Worm (Caenorhabditis elegans) whole organism, early embryonic: Measurements from ENCODE around the gene srr-6.

ENCODE experiments used
- ama-1 ChIP-seq: fragments of 150-350 bp; optimal IDR thresholded peaks from 2 replicates; lab custom pipeline; 2014
- ceh-13 ChIP-seq: fragments of 200-800 bp; sonication (Bioruptor generic); optimal IDR thresholded peaks from 2 replicates; lab custom pipeline; 2018; ENCODE audit warnings: mild to moderate bottlenecking, missing genetic modification characterization, missing compliant biosample characterization
- ceh-36 ChIP-seq: sonication (generic microtip); optimal IDR thresholded peaks from 2 replicates; lab custom pipeline; 2016; ENCODE audit warnings: missing genetic modification characterization, inconsistent platforms, missing compliant biosample characterization
- ets-7 ChIP-seq: sonication (generic microtip); optimal IDR thresholded peaks from 2 replicates; lab custom pipeline; 2016; ENCODE audit warnings: missing genotype, missing genetic modification characterization, missing compliant biosample characterization
- flt-1 ChIP-seq: fragments of 200-800 bp; sonication (Bioruptor generic); IDR thresholded peaks from 2 replicates; pipeline ENCODE4 v1.3.6; 2022; ENCODE audit warnings: missing genetic modification characterization, missing compliant biosample characterization
- hmbx-1 ChIP-seq: sonication (generic microtip); optimal IDR thresholded peaks from 2 replicates; lab custom pipeline; 2016; ENCODE audit warnings: mild to moderate bottlenecking, missing genetic modification characterization, missing compliant biosample characterization
- hmg-4 ChIP-seq: fragments of 200-800 bp; sonication (Bioruptor generic); optimal IDR thresholded peaks from 2 replicates; lab custom pipeline; 2018; ENCODE audit warnings: mild to moderate bottlenecking, missing genetic modification characterization, missing compliant biosample characterization
- sea-1 ChIP-seq: fragments of 200-800 bp; sonication (Bioruptor generic); conservative IDR thresholded peaks from 2 replicates; pipeline ENCODE4 v1.3.6; 2022; ENCODE audit warnings: missing genetic modification characterization, missing compliant biosample characterization
- tbx-37 ChIP-seq: fragments of 200-800 bp; sonication (Bioruptor generic); conservative IDR thresholded peaks from 2 replicates; pipeline ENCODE4 v1.3.6; 2022; ENCODE audit warnings: missing genetic modification reagents, missing genetic modification characterization, missing compliant biosample characterization
- tra-4 ChIP-seq: sonication (generic microtip); optimal IDR thresholded peaks from 2 replicates; lab custom pipeline; 2017; ENCODE audit warnings: missing genetic modification characterization, missing compliant biosample characterization

DNA sequence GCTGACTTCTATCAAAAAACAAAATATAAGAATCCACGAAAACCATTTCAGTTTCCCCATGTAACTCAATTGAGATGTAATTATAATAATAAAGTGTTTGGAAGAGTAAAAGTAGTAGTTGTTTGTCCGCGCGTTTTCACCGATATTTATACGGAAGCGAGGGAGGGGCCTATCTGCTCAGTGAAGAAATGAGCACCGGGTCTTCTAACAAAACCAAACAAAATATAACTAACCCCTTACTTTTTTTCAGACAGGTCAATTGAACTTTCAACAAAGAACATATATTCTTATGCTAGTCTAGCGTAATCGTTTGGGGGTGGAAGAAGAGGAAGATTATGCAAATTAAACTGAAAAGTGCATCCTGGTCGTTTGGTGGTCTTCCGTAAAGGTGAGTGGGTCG is 17.4 kb upstream of the srr-6 start, which contains the start of gene ncx-9:
- TF ChIP-seq tra-4 (tag; lab: Kevin White, UChicago), result no peak
- TF ChIP-seq ets-7 (tag; lab: Kevin White, UChicago), result no peak
- no peak for TF ChIP-seq ama-1 (lab: Kevin White, UChicago)
- no peak for TF ChIP-seq ceh-36
- TF ChIP-seq tbx-37 (GFP tag; lab: Robert Waterston, UW), result no peak
- TF ChIP-seq flt-1 (GFP tag; lab: Robert Waterston, UW), result no peak
- TF ChIP-seq hmg-4 (GFP tag; lab: Kevin White, UChicago), result no peak
- no peak for TF ChIP-seq hmbx-1
- TF ChIP-seq ceh-13 (GFP tag; lab: Kevin White, UChicago), result no peak
- TF ChIP-seq sea-1 (GFP tag; lab: Robert Waterston, UW), result no peak
